Fruit fly (Drosophila melanogaster) whole organism, adult: Measurements from ENCODE around the gene CG7606.

Experiments
- CG11617 ChIP-seq: fragments of 200-800 bp; sonication (Bioruptor generic); optimal IDR thresholded peaks from 2 replicates; lab custom pipeline; 2017; ENCODE audit warnings: mild to moderate bottlenecking, missing biosample characterization, missing genetic modification reagents, missing genetic modification characterization
- CG12768 ChIP-seq: fragments of 200-800 bp; sonication (Bioruptor generic); optimal IDR thresholded peaks from 2 replicates; lab custom pipeline; 2017; ENCODE audit warnings: missing biosample characterization, missing genetic modification characterization, mild to moderate bottlenecking, moderate library complexity, missing genetic modification reagents
- CG1620 ChIP-seq: fragments of 200-800 bp; sonication (Bioruptor generic); optimal IDR thresholded peaks from 2 replicates; lab custom pipeline; 2016; ENCODE audit warnings: missing biosample characterization, missing genetic modification characterization
- CG33017 ChIP-seq: fragments of 200-800 bp; sonication (Bioruptor generic); optimal IDR thresholded peaks from 2 replicates; lab custom pipeline; 2018; ENCODE audit warnings: missing biosample characterization, mild to moderate bottlenecking, missing genetic modification characterization, moderate library complexity
- CG7045 ChIP-seq: fragments of 200-800 bp; sonication (Bioruptor generic); optimal IDR thresholded peaks from 2 replicates; lab custom pipeline; 2017; ENCODE audit warnings: missing biosample characterization, mild to moderate bottlenecking, missing genetic modification characterization
- CG7101 ChIP-seq: fragments of 200-800 bp; sonication (Bioruptor generic); optimal IDR thresholded peaks from 2 replicates; lab custom pipeline; 2018; ENCODE audit warnings: missing biosample characterization, mild to moderate bottlenecking, missing genetic modification characterization, moderate library complexity
- Clk ChIP-seq: fragments of 200-800 bp; sonication (Bioruptor generic); optimal IDR thresholded peaks from 2 replicates; lab custom pipeline; 2017; ENCODE audit warnings: missing biosample characterization, missing genetic modification characterization
- Crg-1 ChIP-seq: fragments of 200-800 bp; sonication (Bioruptor generic); optimal IDR thresholded peaks from 2 replicates; lab custom pipeline; 2016; ENCODE audit warnings: missing biosample characterization, missing genetic modification characterization
- bab1 ChIP-seq: fragments of 200-800 bp; sonication (Bioruptor generic); optimal IDR thresholded peaks from 3 replicates; lab custom pipeline; 2019; ENCODE audit warnings: missing biosample characterization, mild to moderate bottlenecking, missing genetic modification characterization, moderate library complexity
- cic ChIP-seq: fragments of 200-800 bp; sonication (Bioruptor generic); optimal IDR thresholded peaks from 2 replicates; lab custom pipeline; 2017; ENCODE audit warnings: missing biosample characterization, mild to moderate bottlenecking, missing genetic modification characterization, moderate library complexity
- kay ChIP-seq: fragments of 200-800 bp; sonication (Bioruptor generic); peaks from one replicate; lab custom pipeline; 2016; ENCODE audit warnings: missing biosample characterization, missing genetic modification characterization, borderline replicate concordance
- ovo ChIP-seq: fragments of 200-800 bp; sonication (Bioruptor generic); optimal IDR thresholded peaks from 2 replicates; lab custom pipeline; 2016; ENCODE audit warnings: missing biosample characterization, missing genetic modification characterization
- pad ChIP-seq: fragments of 200-800 bp; sonication (Bioruptor generic); optimal IDR thresholded peaks from 3 replicates; lab custom pipeline; 2017; ENCODE audit warnings: missing biosample characterization, missing genetic modification characterization, mild to moderate bottlenecking, moderate library complexity, missing genetic modification reagents
- toe ChIP-seq: fragments of 200-800 bp; sonication (Bioruptor generic); optimal IDR thresholded peaks from 2 replicates; lab custom pipeline; 2016; ENCODE audit warnings: missing biosample characterization, missing genetic modification characterization

- TF ChIP-seq CG33017 (tag; lab: Kevin White, UChicago) (no peak), CG1620 (GFP tag; lab: Kevin White, UChicago) (no peak), Crg-1 (GFP tag; lab: Kevin White, UChicago) (no peak), toe (GFP tag; lab: Kevin White, UChicago) (no peak), kay (GFP tag; lab: Kevin White, UChicago) (no peak), CG7045 (GFP tag; lab: Kevin White, UChicago) (no peak), CG12768 (GFP tag; lab: Kevin White, UChicago) (no peak), ovo (GFP tag; lab: Kevin White, UChicago) (no peak), CG7101 (no peak), Clk (GFP tag; lab: Kevin White, UChicago) (no peak), CG11617 (GFP tag; lab: Kevin White, UChicago) (no peak), pad (GFP tag; lab: Kevin White, UChicago) (no peak), bab1 (GFP tag; lab: Kevin White, UChicago) (no peak), cic (GFP tag; lab: Kevin White, UChicago) (no peak)
These were observed 15.1 kb downstream of the CG7606 start, which contains the start of gene Edg91 for dm6 chr3R:17611411-17611810.
